Worm (Caenorhabditis elegans) whole organism, early embryonic: Measurements from ENCODE around the gene K02G10.5.

ENCODE experiments used
- B0310.2 ChIP-seq: sonication (generic microtip); optimal IDR thresholded peaks from 2 replicates; lab custom pipeline; 2016; ENCODE audit warnings: mild to moderate bottlenecking, missing genetic modification characterization, missing compliant biosample characterization
- F13C5.2 ChIP-seq: sonication (generic microtip); optimal IDR thresholded peaks from 2 replicates; lab custom pipeline; 2017; ENCODE audit warnings: mild to moderate bottlenecking, missing genetic modification characterization, inconsistent platforms, missing compliant biosample characterization
- aly-1 ChIP-seq: sonication (generic microtip); optimal IDR thresholded peaks from 2 replicates; lab custom pipeline; 2016; ENCODE audit warnings: missing genetic modification characterization, missing compliant biosample characterization
- ama-1 ChIP-seq: fragments of 150-350 bp; optimal IDR thresholded peaks from 2 replicates; lab custom pipeline; 2014
- ceh-13 ChIP-seq: fragments of 200-800 bp; sonication (Bioruptor generic); optimal IDR thresholded peaks from 2 replicates; lab custom pipeline; 2018; ENCODE audit warnings: mild to moderate bottlenecking, missing genetic modification characterization, missing compliant biosample characterization
- ceh-36 ChIP-seq: sonication (generic microtip); optimal IDR thresholded peaks from 2 replicates; lab custom pipeline; 2016; ENCODE audit warnings: missing genetic modification characterization, inconsistent platforms, missing compliant biosample characterization
- ets-7 ChIP-seq: sonication (generic microtip); optimal IDR thresholded peaks from 2 replicates; lab custom pipeline; 2016; ENCODE audit warnings: missing genotype, missing genetic modification characterization, missing compliant biosample characterization
- flt-1 ChIP-seq: fragments of 200-800 bp; sonication (Bioruptor generic); IDR thresholded peaks from 2 replicates; pipeline ENCODE4 v1.3.6; 2022; ENCODE audit warnings: missing genetic modification characterization, missing compliant biosample characterization
- hmbx-1 ChIP-seq: sonication (generic microtip); optimal IDR thresholded peaks from 2 replicates; lab custom pipeline; 2016; ENCODE audit warnings: mild to moderate bottlenecking, missing genetic modification characterization, missing compliant biosample characterization
- hmg-4 ChIP-seq: fragments of 200-800 bp; sonication (Bioruptor generic); optimal IDR thresholded peaks from 2 replicates; lab custom pipeline; 2018; ENCODE audit warnings: mild to moderate bottlenecking, missing genetic modification characterization, missing compliant biosample characterization
- hnd-1 ChIP-seq: sonication (generic microtip); optimal IDR thresholded peaks from 2 replicates; lab custom pipeline; 2016; ENCODE audit warnings: missing genetic modification characterization, missing compliant biosample characterization
- pes-1 ChIP-seq: fragments of 200-800 bp; sonication (Bioruptor generic); IDR thresholded peaks from 2 replicates; pipeline ENCODE4 v1.3.6; 2022; ENCODE audit warnings: missing genetic modification reagents, missing genetic modification characterization, missing compliant biosample characterization
- scrt-1 ChIP-seq: fragments of 200-800 bp; sonication (Bioruptor generic); IDR thresholded peaks from 2 replicates; pipeline ENCODE4 v1.3.6; 2022; ENCODE audit warnings: missing genetic modification characterization, missing compliant biosample characterization
- sea-1 ChIP-seq: fragments of 200-800 bp; sonication (Bioruptor generic); conservative IDR thresholded peaks from 2 replicates; pipeline ENCODE4 v1.3.6; 2022; ENCODE audit warnings: missing genetic modification characterization, missing compliant biosample characterization
- tbx-11 ChIP-seq: fragments of 200-800 bp; sonication (Bioruptor generic); IDR thresholded peaks from 2 replicates; pipeline ENCODE4 v1.3.6; 2022; ENCODE audit warnings: missing genetic modification characterization, missing compliant biosample characterization
- tbx-37 ChIP-seq: fragments of 200-800 bp; sonication (Bioruptor generic); conservative IDR thresholded peaks from 2 replicates; pipeline ENCODE4 v1.3.6; 2022; ENCODE audit warnings: missing genetic modification reagents, missing genetic modification characterization, missing compliant biosample characterization
- tra-4 ChIP-seq: sonication (generic microtip); optimal IDR thresholded peaks from 2 replicates; lab custom pipeline; 2017; ENCODE audit warnings: missing genetic modification characterization, missing compliant biosample characterization

K02G10.5 gene

DNA sequence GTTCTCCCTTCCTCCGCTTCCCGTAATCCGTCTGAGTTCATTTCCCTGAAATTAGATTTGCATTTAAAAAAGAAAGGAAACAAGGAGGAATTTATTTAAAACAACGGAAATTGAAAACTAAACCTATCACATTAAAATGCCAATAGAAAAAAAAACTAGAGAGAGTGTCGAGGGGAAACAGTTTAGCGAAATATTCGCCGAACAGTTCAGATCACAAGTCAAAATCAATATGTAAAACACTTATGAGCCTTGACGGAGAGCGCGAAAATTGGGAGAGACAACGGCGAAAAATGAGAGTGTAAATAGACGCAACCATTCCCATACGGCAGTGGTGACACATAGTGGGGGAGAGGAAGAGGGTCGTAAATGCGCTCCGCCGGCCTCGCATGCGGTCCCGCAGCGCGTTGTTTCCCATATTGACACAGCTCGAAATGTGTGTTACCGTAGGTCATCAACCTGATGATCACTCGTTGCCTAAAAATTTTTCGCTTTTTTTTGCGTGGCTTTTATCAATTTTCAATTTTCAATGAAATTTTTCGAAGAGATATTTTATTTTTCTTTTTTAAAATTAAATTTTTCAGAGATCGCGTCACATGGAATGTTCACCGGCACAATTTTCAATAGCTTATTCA, 20.8 kb upstream of the K02G10.5 start, which contains the start of the genes dnj-14 and glit-1:
Gene dnj-14 (minus strand): TSS at position 51 of the 632 bp plus-strand sequence.
Gene glit-1 (plus strand): TSS at position 582 of the 632 bp plus-strand sequence.
- TF ChIP-seq scrt-1 (GFP tag; lab: Robert Waterston, UW) (0 out of 2 replicates have a peak, but pooled peaks have one; percentile 18), ceh-13 (GFP tag; lab: Kevin White, UChicago) (no peak), flt-1 (GFP tag; lab: Robert Waterston, UW) (peak; percentile 46; the same call in 1 of the 2 replicates), ama-1 (lab: Kevin White, UChicago) (no peak), F13C5.2 (tag; lab: Kevin White, UChicago) (peak; percentile 55), hmg-4 (GFP tag; lab: Kevin White, UChicago) (peak; percentile 80), aly-1 (peak; percentile 23), sea-1 (GFP tag; lab: Robert Waterston, UW) (peak; percentile 63; the same call in 1 of the 2 replicates)

DNA sequence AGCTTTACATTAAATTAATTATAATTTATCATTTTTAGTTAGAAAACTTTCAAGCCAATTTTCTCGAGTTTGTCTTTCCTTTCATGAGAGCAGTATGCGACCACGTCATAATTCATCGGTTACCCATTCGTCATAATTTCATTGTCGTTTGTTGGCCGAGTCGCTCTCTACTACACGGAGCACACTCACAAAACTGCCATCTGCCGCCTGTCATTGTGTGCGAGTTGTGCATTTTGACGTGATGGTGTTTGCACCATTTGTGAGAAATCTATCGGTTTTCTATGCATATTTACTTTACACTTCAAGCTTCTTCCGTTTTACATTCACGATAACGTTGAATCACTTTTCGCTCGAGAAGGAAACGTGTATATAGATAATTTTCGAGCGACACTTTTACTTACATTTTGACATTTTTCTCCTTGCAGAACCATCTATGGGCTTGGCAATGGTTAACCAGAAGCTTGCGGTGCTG, 15.8 kb upstream of the K02G10.5 start, which contains the start of gene dhhc-10:
Gene dhhc-10 (plus strand): TSS at position 422 of the 472 bp plus-strand sequence.
- TF ChIP-seq F13C5.2 (tag; lab: Kevin White, UChicago) (peak; percentile 47), ceh-36 (no peak)

DNA sequence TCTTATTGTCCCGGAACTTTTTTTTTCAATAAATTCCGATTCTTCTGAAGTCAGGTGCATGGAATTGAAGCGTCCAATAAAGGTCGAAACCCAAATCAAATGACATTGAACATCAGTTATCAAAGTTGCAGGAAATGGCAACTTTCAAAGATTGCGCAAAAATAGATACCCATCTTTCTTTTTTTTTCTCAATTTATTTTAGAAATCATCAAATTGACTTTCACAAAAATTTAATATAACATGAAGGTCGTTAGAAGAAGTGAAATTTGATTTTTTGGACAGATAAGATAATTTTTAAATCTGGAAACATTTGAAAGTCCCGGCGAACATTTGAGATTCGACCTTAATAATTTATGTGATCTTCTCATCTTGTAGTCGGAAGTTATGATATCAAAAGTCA, 14.7 kb upstream of the K02G10.5 start:
- TF ChIP-seq F13C5.2 (tag; lab: Kevin White, UChicago) (no peak), scrt-1 (GFP tag; lab: Robert Waterston, UW) (no peak), ama-1 (lab: Kevin White, UChicago) (no peak), B0310.2 (no peak), aly-1 (no peak)

DNA sequence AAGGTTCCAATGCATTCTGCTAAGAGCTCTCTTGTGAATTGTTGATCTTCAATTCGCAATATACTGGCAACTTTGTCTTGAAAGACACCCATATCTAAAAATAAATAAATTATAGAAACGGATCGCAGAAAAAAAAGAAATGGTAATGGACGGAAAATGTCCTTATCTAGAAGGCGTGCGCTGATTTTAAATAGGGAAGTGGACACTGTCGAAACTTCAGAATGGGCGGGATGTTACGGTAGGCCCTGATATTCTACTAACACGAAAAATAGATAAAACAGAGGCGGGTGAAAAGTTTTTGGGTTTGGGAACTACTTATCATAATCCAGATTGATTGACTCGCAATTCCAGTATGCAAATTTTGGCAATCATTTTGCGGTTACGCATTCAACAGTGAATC, 13.9 kb upstream of the K02G10.5 start, which contains the start of gene aqp-8:
Gene aqp-8 (minus strand): TSS at position 101 of the 400 bp plus-strand sequence.
- no peak for TF ChIP-seq scrt-1 (GFP tag; lab: Robert Waterston, UW)
- no peak for TF ChIP-seq ets-7 (tag; lab: Kevin White, UChicago)
- TF ChIP-seq F13C5.2 (tag; lab: Kevin White, UChicago), result no peak
- no peak for TF ChIP-seq tbx-11 (GFP tag; lab: Robert Waterston, UW)
- no peak for TF ChIP-seq hmg-4 (GFP tag; lab: Kevin White, UChicago)
- no peak for TF ChIP-seq flt-1 (GFP tag; lab: Robert Waterston, UW)
- no peak for TF ChIP-seq hmbx-1
- no peak for TF ChIP-seq pes-1
- no peak for TF ChIP-seq tra-4 (tag; lab: Kevin White, UChicago)
- no peak for TF ChIP-seq ama-1 (lab: Kevin White, UChicago)
- TF ChIP-seq sea-1 (GFP tag; lab: Robert Waterston, UW), result no peak
- no peak for TF ChIP-seq aly-1
- TF ChIP-seq B0310.2, result no peak
- no peak for TF ChIP-seq tbx-37 (GFP tag; lab: Robert Waterston, UW)
- no peak for TF ChIP-seq hnd-1
- TF ChIP-seq ceh-36, result no peak
- TF ChIP-seq ceh-13 (GFP tag; lab: Kevin White, UChicago), result no peak

DNA sequence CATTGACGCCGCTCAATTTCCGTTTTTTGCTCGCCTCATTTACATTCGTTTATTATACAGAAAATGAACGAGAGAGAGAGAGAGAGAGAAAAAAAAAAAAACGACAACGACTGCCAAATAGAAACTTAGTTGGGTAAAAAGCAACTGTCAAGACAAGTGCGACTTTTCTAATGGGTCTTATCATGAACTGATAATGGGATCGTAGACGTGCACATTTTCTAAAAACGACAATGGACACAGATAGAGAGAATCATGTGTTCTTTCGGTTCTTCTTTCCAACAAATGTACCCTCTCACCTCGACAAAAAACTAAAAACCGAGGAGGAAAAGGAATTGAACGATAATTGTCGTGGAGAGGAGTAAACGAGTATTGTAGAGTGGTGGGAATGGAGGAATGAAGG, 9.1 kb upstream of the K02G10.5 start:
- TF ChIP-seq aly-1 (no peak), tbx-11 (GFP tag; lab: Robert Waterston, UW) (no peak), ceh-13 (GFP tag; lab: Kevin White, UChicago) (no peak), B0310.2 (no peak), pes-1 (no peak), sea-1 (GFP tag; lab: Robert Waterston, UW) (no peak), flt-1 (GFP tag; lab: Robert Waterston, UW) (no peak), tra-4 (tag; lab: Kevin White, UChicago) (no peak), hnd-1 (no peak), hmbx-1 (no peak), tbx-37 (GFP tag; lab: Robert Waterston, UW) (no peak), F13C5.2 (tag; lab: Kevin White, UChicago) (no peak)

DNA sequence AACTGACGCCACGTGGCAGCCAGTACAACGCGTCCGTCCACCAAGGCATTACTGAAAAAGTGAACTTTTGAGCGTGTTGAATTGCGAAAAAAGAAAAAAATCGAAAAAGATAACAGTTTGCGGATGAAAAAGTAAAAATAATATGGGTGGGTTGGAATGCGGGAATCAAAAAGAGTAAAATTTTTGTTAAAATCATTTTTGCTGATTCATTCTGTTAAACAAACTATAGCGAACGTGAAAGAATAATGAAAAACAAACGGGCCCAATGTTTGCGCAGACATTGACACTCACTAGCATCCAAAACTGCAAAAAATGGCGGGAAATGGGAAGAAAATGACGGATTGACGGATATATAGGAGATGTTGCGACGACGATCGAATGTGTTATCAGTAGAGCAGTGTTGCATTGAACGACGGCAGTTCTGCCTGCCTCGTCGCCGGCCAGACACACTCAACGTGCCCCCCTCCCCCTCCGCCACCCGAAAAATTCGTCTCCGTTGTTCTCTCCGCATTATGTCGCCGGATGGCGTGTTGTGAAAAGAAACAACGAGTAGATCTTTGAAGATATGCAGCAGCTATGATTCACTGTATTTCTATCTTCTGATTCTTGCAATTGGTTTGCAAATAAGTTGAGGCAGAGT, 8.5 kb upstream of the K02G10.5 start, which contains the start of gene hyl-2:
Gene hyl-2 (minus strand): TSS at position 51 of the 640 bp plus-strand sequence.
- TF ChIP-seq hmg-4 (GFP tag; lab: Kevin White, UChicago), result peak; percentile 47
- peak; percentile 28 for TF ChIP-seq F13C5.2 (tag; lab: Kevin White, UChicago)
- no peak for TF ChIP-seq scrt-1 (GFP tag; lab: Robert Waterston, UW)

DNA sequence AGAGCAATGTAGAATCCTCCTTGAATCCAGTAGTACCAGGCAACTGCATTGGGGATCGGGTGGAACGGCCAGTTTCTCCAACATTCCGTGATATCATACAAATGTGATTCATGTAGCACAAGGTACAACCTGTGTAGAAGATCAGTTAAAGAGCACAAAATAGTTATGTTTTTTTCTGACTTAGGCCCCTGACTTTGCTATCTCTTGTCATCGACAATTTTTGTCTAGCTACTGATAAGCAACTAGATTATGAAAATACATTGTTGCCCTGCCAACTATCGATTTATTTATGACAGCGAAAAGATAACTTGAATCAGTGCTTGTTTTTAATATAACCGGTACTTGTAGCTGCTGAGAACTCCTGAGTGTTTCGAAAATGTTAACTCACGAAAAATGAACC, 7.3 kb upstream of the K02G10.5 start:
- no peak for TF ChIP-seq hnd-1
- no peak for TF ChIP-seq ceh-13 (GFP tag; lab: Kevin White, UChicago)
- no peak for TF ChIP-seq ama-1 (lab: Kevin White, UChicago)
- no peak for TF ChIP-seq ets-7 (tag; lab: Kevin White, UChicago)
- no peak for TF ChIP-seq aly-1
- no peak for TF ChIP-seq hmbx-1
- no peak for TF ChIP-seq tbx-37 (GFP tag; lab: Robert Waterston, UW)
- no peak for TF ChIP-seq F13C5.2 (tag; lab: Kevin White, UChicago)
- TF ChIP-seq hmg-4 (GFP tag; lab: Kevin White, UChicago), result no peak
- TF ChIP-seq tbx-11 (GFP tag; lab: Robert Waterston, UW), result no peak
- no peak for TF ChIP-seq sea-1 (GFP tag; lab: Robert Waterston, UW)
- no peak for TF ChIP-seq B0310.2
- no peak for TF ChIP-seq ceh-36
- no peak for TF ChIP-seq tra-4 (tag; lab: Kevin White, UChicago)
- no peak for TF ChIP-seq scrt-1 (GFP tag; lab: Robert Waterston, UW)
- TF ChIP-seq flt-1 (GFP tag; lab: Robert Waterston, UW), result no peak
